ENCODE assay signal across 5 fruit fly cellular contexts in the genomic region with DNA sequence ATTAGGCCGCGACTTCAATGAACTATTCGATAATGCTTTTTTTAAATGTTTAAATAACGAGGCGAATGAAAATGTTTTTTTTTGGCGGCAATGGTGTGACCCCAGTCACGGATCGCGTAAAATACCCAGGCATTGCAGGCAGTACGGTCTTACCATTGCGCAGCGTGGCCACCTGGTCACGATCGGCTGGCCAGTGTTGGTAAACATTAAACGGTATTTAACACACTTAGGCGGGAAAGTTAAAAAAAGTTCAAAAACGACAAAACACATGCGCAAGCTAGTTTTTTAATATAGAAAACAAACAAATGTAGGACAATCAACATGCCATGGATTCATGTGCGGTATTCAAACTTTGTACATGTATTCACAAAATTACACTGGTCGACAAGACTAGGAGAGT.
TF ChIP-seq lines count a peak whose summit lies in the region.

A gene (minus strand): TSS at position 129 of the 400 bp plus-strand sequence.

- peak; percentile 9 to 34 for TF ChIP-seq CTCF in S2 (optimal IDR thresholded peaks at IDR 0.05; lab: Kevin White, UChicago)
- no peak for TF ChIP-seq CTCF in whole organism, embryonic (GFP tag; optimal IDR thresholded peaks at IDR 0.05; lab: Kevin White, UChicago)

TF ChIP-seq in whole organism, adult, 20 proteins besides CTCF, POLR2A, EP300 and RAD21:
- TF ChIP-seq Crg-1 (GFP tag; optimal IDR thresholded peaks at IDR 0.05; lab: Kevin White, UChicago): peak; percentile 45
- peak; percentile 13 for TF ChIP-seq CG14711 (tag; optimal IDR thresholded peaks at IDR 0.05; lab: Kevin White, UChicago)
- peak; percentile 4 for TF ChIP-seq Mnt (GFP tag; optimal IDR thresholded peaks at IDR 0.05; lab: Kevin White, UChicago)
- TF ChIP-seq CG7101 (tag; optimal IDR thresholded peaks at IDR 0.05; lab: Kevin White, UChicago): peak; percentile 20
- TF ChIP-seq pad (GFP tag; optimal IDR thresholded peaks at IDR 0.05; lab: Kevin White, UChicago): peak; percentile 35
- no peak for TF ChIP-seq CG11617 (GFP tag; optimal IDR thresholded peaks at IDR 0.05; lab: Kevin White, UChicago)
- TF ChIP-seq bab1 (GFP tag; optimal IDR thresholded peaks at IDR 0.05; lab: Kevin White, UChicago): peak; percentile 50
- no peak for TF ChIP-seq Hr96 (GFP tag; optimal IDR thresholded peaks at IDR 0.05; lab: Kevin White, UChicago)
- peak; percentile 39 for TF ChIP-seq ovo (GFP tag; optimal IDR thresholded peaks at IDR 0.05; lab: Kevin White, UChicago)
- TF ChIP-seq CG1620 (GFP tag; optimal IDR thresholded peaks at IDR 0.05; lab: Kevin White, UChicago): peak; percentile 41
- no peak for TF ChIP-seq cnc (optimal IDR thresholded peaks at IDR 0.05; lab: Kevin White, UChicago)

TF ChIP-seq in whole organism, embryonic, 481 proteins besides CTCF, POLR2A, EP300 and RAD21 (continues in another document):
- no peak for TF ChIP-seq B-H2 (GFP tag; optimal IDR thresholded peaks at IDR 0.05; lab: Kevin White, UChicago)
- no peak for TF ChIP-seq CG11560 (tag; IDR thresholded peaks at IDR 0.05; lab: Robert Waterston, UW)
- no peak for TF ChIP-seq tna (GFP tag; IDR thresholded peaks at IDR 0.05; lab: Robert Waterston, UW; ENCODE audit: partially characterized antibody)
- TF ChIP-seq Gug (GFP tag; IDR thresholded peaks at IDR 0.05; lab: Robert Waterston, UW): no peak
- peak; percentile 49 for TF ChIP-seq CG9609 (GFP tag; optimal IDR thresholded peaks at IDR 0.05; lab: Kevin White, UChicago)
- no peak for TF ChIP-seq H2.0 (GFP tag; IDR thresholded peaks at IDR 0.05; lab: Robert Waterston, UW)
- no peak for TF ChIP-seq insv (GFP tag; optimal IDR thresholded peaks at IDR 0.05; lab: Kevin White, UChicago)
- no peak for TF ChIP-seq Mrtf (GFP tag; IDR thresholded peaks at IDR 0.05; lab: Robert Waterston, UW)
- TF ChIP-seq Xrp1 (GFP tag; IDR thresholded peaks at IDR 0.05; lab: Robert Waterston, UW): no peak; the same call in 1 of the 2 replicates
- TF ChIP-seq aop (GFP tag; IDR thresholded peaks at IDR 0.05; lab: Robert Waterston, UW): no peak
- no peak for TF ChIP-seq CG8388 (GFP tag; optimal IDR thresholded peaks at IDR 0.05; lab: Kevin White, UChicago)
- TF ChIP-seq corto (GFP tag; optimal IDR thresholded peaks at IDR 0.05; lab: Kevin White, UChicago): no peak
- TF ChIP-seq Vsx1 (GFP tag; optimal IDR thresholded peaks at IDR 0.05; lab: Kevin White, UChicago): no peak
- TF ChIP-seq fd96Cb (tag; optimal IDR thresholded peaks at IDR 0.05; lab: Kevin White, UChicago): no peak
- TF ChIP-seq Fer2 (tag; optimal IDR thresholded peaks at IDR 0.05; lab: Kevin White, UChicago): no peak
- peak; percentile 37 for TF ChIP-seq CG12659 (GFP tag; optimal IDR thresholded peaks at IDR 0.05; lab: Kevin White, UChicago)
- no peak for TF ChIP-seq CG1647 (GFP tag; optimal IDR thresholded peaks at IDR 0.05; lab: Kevin White, UChicago)
- TF ChIP-seq toy (GFP tag; IDR thresholded peaks at IDR 0.05; lab: Robert Waterston, UW): no peak
- no peak for TF ChIP-seq gcm2 (GFP tag; optimal IDR thresholded peaks at IDR 0.05; lab: Kevin White, UChicago)
- no peak for TF ChIP-seq bowl (GFP tag; IDR thresholded peaks at IDR 0.05; lab: Robert Waterston, UW)
- peak; percentile 34; the same call in 1 of the 3 replicates for TF ChIP-seq ken (GFP tag; IDR thresholded peaks at IDR 0.05; lab: Robert Waterston, UW)
- TF ChIP-seq CG3838 (GFP tag; optimal IDR thresholded peaks at IDR 0.05; lab: Kevin White, UChicago): no peak
- peak; percentile 10 for TF ChIP-seq p53 (GFP tag; optimal IDR thresholded peaks at IDR 0.05; lab: Kevin White, UChicago)
- no peak for TF ChIP-seq Nf-YB (GFP tag; optimal IDR thresholded peaks at IDR 0.05; lab: Kevin White, UChicago)
- TF ChIP-seq CG6654 (GFP tag; optimal IDR thresholded peaks at IDR 0.05; lab: Kevin White, UChicago): no peak
- TF ChIP-seq CG1529 (GFP tag; optimal IDR thresholded peaks at IDR 0.05; lab: Kevin White, UChicago): no peak

TF ChIP-seq in whole organism, prepupa, 60 proteins besides CTCF, POLR2A, EP300 and RAD21:
- TF ChIP-seq Sox14 (GFP tag; optimal IDR thresholded peaks at IDR 0.05; lab: Kevin White, UChicago) (peak; percentile 21), CG9139 (GFP tag; optimal IDR thresholded peaks at IDR 0.05; lab: Kevin White, UChicago) (no peak), CG31627 (GFP tag; optimal IDR thresholded peaks at IDR 0.05; lab: Kevin White, UChicago) (peak; percentile 26), cyc (GFP tag; optimal IDR thresholded peaks at IDR 0.05; lab: Kevin White, UChicago) (peak; percentile 28)

TF ChIP-seq in whole organism, wandering third instar larva, 38 proteins besides CTCF, POLR2A, EP300 and RAD21:
- TF ChIP-seq ey (GFP tag; optimal IDR thresholded peaks at IDR 0.05; lab: Kevin White, UChicago): peak; percentile 15
- peak; percentile 68 for TF ChIP-seq Hr83 (GFP tag; optimal IDR thresholded peaks at IDR 0.05; lab: Kevin White, UChicago; ENCODE audit: poor library complexity, severe bottlenecking)
- peak in 1 of 2 experiments; percentile 58 for TF ChIP-seq foxo (GFP tag; optimal IDR thresholded peaks at IDR 0.05; lab: Kevin White, UChicago)
- peak; percentile 3 for TF ChIP-seq fru (GFP tag; optimal IDR thresholded peaks at IDR 0.05; lab: Kevin White, UChicago)
- peak; percentile 32 for TF ChIP-seq h (GFP tag; optimal IDR thresholded peaks at IDR 0.05; lab: Kevin White, UChicago)
- no peak for TF ChIP-seq Myc (optimal IDR thresholded peaks at IDR 0.05; lab: Kevin White, UChicago)
